Fruit fly (Drosophila melanogaster): ENCODE data around the gene Nckx30C.

Nckx30C gene

DNA sequence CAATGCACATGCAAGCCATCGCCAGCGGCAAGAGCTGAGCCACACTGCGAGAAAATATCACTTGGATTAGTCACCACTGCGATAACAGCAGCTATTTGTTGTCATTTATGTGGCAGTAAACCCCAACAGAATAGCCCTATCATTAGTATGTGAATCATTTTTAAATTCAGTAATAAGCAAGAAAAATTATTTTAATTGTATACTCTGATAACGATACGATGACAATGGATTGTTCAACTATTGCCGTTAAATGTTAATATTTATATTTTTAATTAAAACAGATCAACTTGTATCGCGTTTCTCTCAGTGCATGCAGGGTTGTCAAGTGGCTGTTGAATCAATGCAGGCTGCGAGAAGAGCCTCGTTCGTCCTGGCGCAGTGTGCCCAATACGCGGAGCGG, 8.5 kb downstream of the Nckx30C start (continued):
- peak; percentile 4 for TF ChIP-seq CG6792 (GFP tag; optimal IDR thresholded peaks at IDR 0.05)
- no peak for TF ChIP-seq Hr38 (GFP tag; optimal IDR thresholded peaks at IDR 0.05)
- TF ChIP-seq CG11762 (GFP tag; optimal IDR thresholded peaks at IDR 0.05; ENCODE audit: insufficient read depth), result no peak
- TF ChIP-seq CG32006 (GFP tag; optimal IDR thresholded peaks at IDR 0.05), result peak; percentile 68
- TF ChIP-seq CG8632 (GFP tag; optimal IDR thresholded peaks at IDR 0.05), result peak; percentile 32
- TF ChIP-seq CG6163 (GFP tag; IDR thresholded peaks at IDR 0.05), result peak; percentile 24; the same call in 1 of the 3 replicates
- TF ChIP-seq CG9139 (GFP tag; optimal IDR thresholded peaks at IDR 0.05), result no peak
- TF ChIP-seq topi (GFP tag; optimal IDR thresholded peaks at IDR 0.05), result no peak
- no peak for TF ChIP-seq Sox15 (GFP tag; optimal IDR thresholded peaks at IDR 0.05)
- no peak for TF ChIP-seq CG6854 (GFP tag; optimal IDR thresholded peaks at IDR 0.05)
- peak in 1 of 2 experiments; percentile 12 for TF ChIP-seq ss (GFP tag; optimal IDR thresholded peaks at IDR 0.05)
- TF ChIP-seq Eip75B (GFP tag; optimal IDR thresholded peaks at IDR 0.05), result peak; percentile 8
- peak; percentile 45; the same call in 2 of the 3 replicates for TF ChIP-seq eg (GFP tag; IDR thresholded peaks at IDR 0.05)
- TF ChIP-seq CG16779 (tag; optimal IDR thresholded peaks at IDR 0.05), result peak; percentile 2
- peak; percentile 28 for TF ChIP-seq CG3032 (tag; optimal IDR thresholded peaks at IDR 0.05)
- no peak for TF ChIP-seq Ets21C (GFP tag; optimal IDR thresholded peaks at IDR 0.05)
- TF ChIP-seq svp (GFP tag), result peak; percentile 68
- TF ChIP-seq lz (GFP tag; optimal IDR thresholded peaks at IDR 0.05), result peak; percentile 28
- TF ChIP-seq net (GFP tag; optimal IDR thresholded peaks at IDR 0.05), result peak; percentile 15
- no peak for TF ChIP-seq salr (GFP tag; optimal IDR thresholded peaks at IDR 0.05)
- TF ChIP-seq CG7368 (GFP tag; optimal IDR thresholded peaks at IDR 0.05), result no peak
- TF ChIP-seq CG34406 (GFP tag; optimal IDR thresholded peaks at IDR 0.05), result peak; percentile 39
- TF ChIP-seq CG4318 (GFP tag; optimal IDR thresholded peaks at IDR 0.05), result peak; percentile 29
- TF ChIP-seq CG10631 (GFP tag; optimal IDR thresholded peaks at IDR 0.05), result peak; percentile 44
- peak; percentile 26 for TF ChIP-seq achi (GFP tag; optimal IDR thresholded peaks at IDR 0.05)
- peak; percentile 31 for TF ChIP-seq CG6276 (GFP tag; optimal IDR thresholded peaks at IDR 0.05)
- no peak for TF ChIP-seq CG15336 (GFP tag; IDR thresholded peaks at IDR 0.05)
- peak; percentile 37 for TF ChIP-seq CG31627 (GFP tag; optimal IDR thresholded peaks at IDR 0.05)

DNA sequence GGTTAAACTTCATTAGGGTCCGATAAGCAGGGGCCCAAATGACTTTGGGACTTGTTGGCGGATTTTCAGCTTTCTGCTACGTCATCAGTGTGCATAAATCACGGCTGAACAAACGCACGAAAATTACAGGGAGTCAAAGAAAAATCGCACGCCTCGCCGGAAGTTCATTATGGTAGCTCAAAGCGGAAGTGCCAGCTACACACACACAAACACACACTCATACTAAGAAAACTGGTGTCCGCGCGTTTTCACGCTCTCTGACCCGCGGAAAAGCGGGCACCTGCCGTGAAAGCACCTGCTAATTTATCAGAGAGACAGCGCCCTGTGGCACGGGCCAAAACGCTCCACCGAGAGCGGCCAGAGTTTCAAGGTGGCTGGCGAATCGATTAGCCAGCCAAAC, 8.9 kb downstream of the Nckx30C start:
- TF ChIP-seq Ets96B (tag; optimal IDR thresholded peaks at IDR 0.05), result no peak
- TF ChIP-seq CG9139 (GFP tag; optimal IDR thresholded peaks at IDR 0.05), result no peak
- TF ChIP-seq Gug (GFP tag; IDR thresholded peaks at IDR 0.05), result no peak
- TF ChIP-seq net (GFP tag; optimal IDR thresholded peaks at IDR 0.05), result no peak
- no peak for TF ChIP-seq CG11902 (GFP tag; optimal IDR thresholded peaks at IDR 0.05)
- TF ChIP-seq Eip75B (GFP tag; optimal IDR thresholded peaks at IDR 0.05), result no peak
- no peak for TF ChIP-seq fd85E (GFP tag; optimal IDR thresholded peaks at IDR 0.05)
- no peak for TF ChIP-seq CG10631 (GFP tag; optimal IDR thresholded peaks at IDR 0.05)
- no peak for TF ChIP-seq CG6792 (GFP tag; optimal IDR thresholded peaks at IDR 0.05)
- TF ChIP-seq Hr39 (GFP tag; optimal IDR thresholded peaks at IDR 0.05), result no peak
- TF ChIP-seq Eip93F (GFP tag; optimal IDR thresholded peaks at IDR 0.05), result no peak
- no peak for TF ChIP-seq topi (GFP tag; optimal IDR thresholded peaks at IDR 0.05)
- no peak for TF ChIP-seq CG6854 (GFP tag; optimal IDR thresholded peaks at IDR 0.05)

DNA sequence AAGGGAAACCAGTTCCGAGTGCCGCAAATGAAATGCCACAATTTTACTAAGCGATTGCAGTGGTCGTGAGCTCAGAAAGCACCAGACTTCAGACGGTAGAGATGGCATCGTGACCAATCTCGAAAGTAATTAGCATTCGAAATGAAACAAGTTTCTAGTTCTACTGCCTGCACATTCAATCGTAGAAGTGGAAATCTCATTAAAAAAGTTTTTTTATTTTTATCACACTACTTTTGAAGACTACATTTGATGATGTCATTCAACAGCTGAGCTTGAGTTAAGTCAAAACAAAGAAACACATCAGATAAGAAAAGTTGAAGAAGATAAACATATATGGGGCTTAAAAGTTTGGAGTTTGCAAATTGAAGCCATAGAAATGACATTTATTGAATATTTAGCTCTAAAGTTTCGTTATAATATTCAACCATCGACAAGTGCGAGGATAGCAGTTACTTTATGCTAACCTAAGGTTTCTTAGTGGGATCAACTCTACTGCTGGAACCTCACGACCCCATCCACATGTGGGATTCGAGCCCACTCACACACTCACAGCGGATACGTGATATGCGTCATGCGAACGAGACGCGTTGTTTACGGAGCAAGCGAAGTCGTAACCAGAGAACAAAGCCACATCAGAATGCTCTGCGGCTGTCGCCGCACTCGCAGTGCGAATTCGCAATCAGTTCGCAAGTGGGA, 10.1 kb downstream of the Nckx30C start, which contains the start of gene CG13117:
Gene CG13117 (plus strand): TSS at position 646 of the 696 bp plus-strand sequence.
- TF ChIP-seq CG10631 (GFP tag; optimal IDR thresholded peaks at IDR 0.05) (peak; percentile 28), CG6163 (GFP tag; IDR thresholded peaks at IDR 0.05) (peak; percentile 68), CG3919 (GFP tag; optimal IDR thresholded peaks at IDR 0.05) (peak; percentile 41), dac (GFP tag; optimal IDR thresholded peaks at IDR 0.05) (no peak), Met (GFP tag; optimal IDR thresholded peaks at IDR 0.05) (peak; percentile 61), topi (GFP tag; optimal IDR thresholded peaks at IDR 0.05) (peak; percentile 59), CG11762 (GFP tag; optimal IDR thresholded peaks at IDR 0.05; ENCODE audit: insufficient read depth) (peak; percentile 18), CG32006 (GFP tag; optimal IDR thresholded peaks at IDR 0.05) (peak; percentile 68), CG6808 (GFP tag; optimal IDR thresholded peaks at IDR 0.05) (peak; percentile 50), CG1621 (tag; optimal IDR thresholded peaks at IDR 0.05) (no peak), CG6854 (GFP tag; optimal IDR thresholded peaks at IDR 0.05) (no peak), Sox15 (GFP tag; optimal IDR thresholded peaks at IDR 0.05) (peak; percentile 4), svp (GFP tag) (peak; percentile 88), salr (GFP tag; optimal IDR thresholded peaks at IDR 0.05) (peak in 1 of 2 experiments; percentile 63), eg (GFP tag; IDR thresholded peaks at IDR 0.05) (peak; percentile 54; the same call in 2 of the 3 replicates), esn (GFP tag; optimal IDR thresholded peaks at IDR 0.05) (peak; percentile 65), Ets96B (tag; optimal IDR thresholded peaks at IDR 0.05) (peak; percentile 25), Smox (GFP tag; optimal IDR thresholded peaks at IDR 0.05) (peak; percentile 37), CG8632 (GFP tag; optimal IDR thresholded peaks at IDR 0.05) (peak; percentile 23), Hr38 (GFP tag; optimal IDR thresholded peaks at IDR 0.05) (no peak), achi (GFP tag; optimal IDR thresholded peaks at IDR 0.05) (peak; percentile 12), CG11294 (GFP tag; IDR thresholded peaks at IDR 0.05) (no peak), ss (GFP tag; optimal IDR thresholded peaks at IDR 0.05) (peak in 1 of 2 experiments; percentile 23), pdm3 (GFP tag; optimal IDR thresholded peaks at IDR 0.05) (peak; percentile 39), CG15336 (GFP tag; IDR thresholded peaks at IDR 0.05) (peak; percentile 34; the same call in 1 of the 2 replicates), CG11902 (GFP tag; optimal IDR thresholded peaks at IDR 0.05) (peak; percentile 11), OdsH (GFP tag; optimal IDR thresholded peaks at IDR 0.05) (peak; percentile 16), fd85E (GFP tag; optimal IDR thresholded peaks at IDR 0.05) (no peak), CG4318 (GFP tag; optimal IDR thresholded peaks at IDR 0.05) (peak; percentile 40)

Measured in whole organism, prepupa.